Fruit fly (Drosophila melanogaster): ENCODE data around the gene CG3552.

Gene CG3552

DNA sequence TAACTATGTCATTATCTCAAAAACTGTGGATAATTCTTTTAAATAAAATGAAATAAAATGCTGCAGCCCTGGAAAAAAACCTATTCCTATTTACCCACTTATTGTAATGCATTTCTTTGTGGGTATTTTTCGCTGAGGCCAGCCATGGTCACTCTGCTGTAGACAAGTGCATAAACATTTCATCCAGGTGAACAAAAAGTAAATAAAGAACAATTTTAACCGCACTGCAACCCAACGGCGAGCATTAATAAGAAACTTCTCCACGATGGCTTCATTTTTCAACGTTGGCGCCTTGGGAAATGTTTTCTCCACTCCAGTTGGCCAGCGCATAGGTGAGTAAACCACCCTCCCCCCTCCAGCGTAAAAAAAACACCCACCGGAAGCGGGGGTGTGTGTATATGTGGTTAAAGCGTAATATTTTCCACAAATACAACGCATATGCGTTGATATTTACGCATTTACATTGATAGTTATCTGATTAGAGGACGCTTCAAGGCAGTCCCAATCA lies 9.3 kb upstream of the CG3552 start, which contains the start of gene CG3529 (continued):
- peak; percentile 39 for TF ChIP-seq grau (tag; optimal IDR thresholded peaks at IDR 0.05)
- TF ChIP-seq MBD-R2 (GFP tag; IDR thresholded peaks at IDR 0.05), result peak; percentile 53; the same call in 1 of the 2 replicates
- no peak for TF ChIP-seq Optix (GFP tag; IDR thresholded peaks at IDR 0.05)
- no peak for TF ChIP-seq bsh (GFP tag; optimal IDR thresholded peaks at IDR 0.05)
- peak; percentile 57 for TF ChIP-seq vvl (GFP tag; IDR thresholded peaks at IDR 0.05)
- TF ChIP-seq CG18476 (GFP tag; optimal IDR thresholded peaks at IDR 0.05), result no peak
- TF ChIP-seq CG8765 (GFP tag; IDR thresholded peaks at IDR 0.05), result no peak
- TF ChIP-seq unc-4 (GFP tag; IDR thresholded peaks at IDR 0.05; ENCODE audit: partially characterized antibody), result no peak
- peak in 1 of 3 experiments; percentile 1 for TF ChIP-seq lola (GFP tag; optimal IDR thresholded peaks at IDR 0.05)
- peak; percentile 19 for TF ChIP-seq HmgD (GFP tag; optimal IDR thresholded peaks at IDR 0.05)
- no peak for TF ChIP-seq sd (tag; optimal IDR thresholded peaks at IDR 0.05)
- TF ChIP-seq CG17361 (GFP tag; IDR thresholded peaks at IDR 0.05), result 0 out of 3 replicates have a peak, but pooled peaks have one; percentile 19
- peak; percentile 3 for TF ChIP-seq Chrac-16 (GFP tag; optimal IDR thresholded peaks at IDR 0.05)
- no peak for TF ChIP-seq jigr1 (GFP tag; IDR thresholded peaks at IDR 0.05)
- TF ChIP-seq pfk (GFP tag; optimal IDR thresholded peaks at IDR 0.05), result peak; percentile 16
- TF ChIP-seq B-H1 (GFP tag; IDR thresholded peaks at IDR 0.05), result no peak
- TF ChIP-seq CG12299 (tag; optimal IDR thresholded peaks at IDR 0.05), result no peak
- TF ChIP-seq Hr3 (GFP tag; optimal IDR thresholded peaks at IDR 0.05), result no peak
- TF ChIP-seq D (optimal IDR thresholded peaks at IDR 0.05), result no peak
- TF ChIP-seq D (GFP tag; optimal IDR thresholded peaks at IDR 0.05), result no peak
- TF ChIP-seq mirr (GFP tag; optimal IDR thresholded peaks at IDR 0.05), result no peak
- peak; percentile 5 for TF ChIP-seq CG1602 (GFP tag; optimal IDR thresholded peaks at IDR 0.05)
- TF ChIP-seq Dref (GFP tag; IDR thresholded peaks at IDR 0.05), result no peak
- peak; percentile 23 for TF ChIP-seq Sry-δ (GFP tag; optimal IDR thresholded peaks at IDR 0.05)
- peak; percentile 21 for TF ChIP-seq Sox102F (GFP tag; optimal IDR thresholded peaks at IDR 0.05)
- no peak for TF ChIP-seq trh (GFP tag; optimal IDR thresholded peaks at IDR 0.05)
- no peak for TF ChIP-seq CG8281 (tag; optimal IDR thresholded peaks at IDR 0.05)
- TF ChIP-seq CG15601 (tag; optimal IDR thresholded peaks at IDR 0.05), result peak; percentile 45
- no peak for TF ChIP-seq ato (GFP tag; IDR thresholded peaks at IDR 0.05; ENCODE audit: partially characterized antibody)
- peak; percentile 37 for TF ChIP-seq CG17829 (tag; optimal IDR thresholded peaks at IDR 0.05)
- TF ChIP-seq eve (GFP tag; optimal IDR thresholded peaks at IDR 0.05), result no peak
- no peak for TF ChIP-seq ash1 (GFP tag; optimal IDR thresholded peaks at IDR 0.05)
- peak; percentile 61 for TF ChIP-seq trem (tag; optimal IDR thresholded peaks at IDR 0.05)
- TF ChIP-seq hbn (GFP tag; IDR thresholded peaks at IDR 0.05; ENCODE audit: partially characterized antibody), result no peak
- TF ChIP-seq seq (GFP tag; IDR thresholded peaks at IDR 0.05), result no peak; the same call in 1 of the 2 replicates
- no peak for TF ChIP-seq cg (GFP tag; optimal IDR thresholded peaks at IDR 0.05)
- peak; percentile 59 for TF ChIP-seq Meics (GFP tag; optimal IDR thresholded peaks at IDR 0.05)
- no peak for TF ChIP-seq CG7372 (GFP tag; IDR thresholded peaks at IDR 0.05)
- TF ChIP-seq mam (GFP tag; optimal IDR thresholded peaks at IDR 0.05), result peak; percentile 14
- no peak for TF ChIP-seq Scr (GFP tag; IDR thresholded peaks at IDR 0.05; ENCODE audit: partially characterized antibody)
- TF ChIP-seq CG9437 (GFP tag; optimal IDR thresholded peaks at IDR 0.05), result no peak
- TF ChIP-seq CG17612 (GFP tag; IDR thresholded peaks at IDR 0.05), result no peak
- no peak for TF ChIP-seq HLH4C (GFP tag; IDR thresholded peaks at IDR 0.05; ENCODE audit: partially characterized antibody)
- TF ChIP-seq dysf (GFP tag; IDR thresholded peaks at IDR 0.05), result no peak
- no peak for TF ChIP-seq Aef1 (GFP tag; IDR thresholded peaks at IDR 0.05)
- peak; percentile 21 for TF ChIP-seq lilli (GFP tag; optimal IDR thresholded peaks at IDR 0.05)
- TF ChIP-seq CG1647 (GFP tag; optimal IDR thresholded peaks at IDR 0.05), result peak; percentile 35
- no peak for TF ChIP-seq Dad (GFP tag; optimal IDR thresholded peaks at IDR 0.05)
- TF ChIP-seq CG10209 (GFP tag; optimal IDR thresholded peaks at IDR 0.05), result peak; percentile 8
- TF ChIP-seq sr (GFP tag; IDR thresholded peaks at IDR 0.05), result peak; percentile 62; the same call in 2 of the 3 replicates
- TF ChIP-seq Atf6 (GFP tag; IDR thresholded peaks at IDR 0.05), result no peak

Measured in whole organism, embryonic.